Worm (Caenorhabditis elegans) whole organism, L1 larva: ENCODE results near the gene F01G4.4.
A peak's percentile ranks its signal among the peaks of the same experiment; 100 is the strongest.

ENCODE experiments used
- C16A3.4 ChIP-seq: fragments of 150-350 bp; optimal IDR thresholded peaks from 2 replicates; lab custom pipeline; 2014; ENCODE audit warnings: missing biosample characterization, missing genetic modification characterization
- F16B12.6 ChIP-seq: fragments of 150-350 bp; optimal IDR thresholded peaks from 2 replicates; lab custom pipeline; 2014; ENCODE audit warnings: missing biosample characterization, missing genetic modification characterization
- aha-1 ChIP-seq: fragments of 150-350 bp; optimal IDR thresholded peaks from 2 replicates; lab custom pipeline; 2014; ENCODE audit warnings: missing biosample characterization, missing genetic modification characterization
- alr-1 ChIP-seq: fragments of 200-800 bp; sonication (Bioruptor generic); optimal IDR thresholded peaks from 2 replicates; lab custom pipeline; 2018; ENCODE audit warnings: borderline replicate concordance, mild to moderate bottlenecking, missing genetic modification characterization, missing compliant biosample characterization
- aly-2 ChIP-seq: fragments of 150-350 bp; optimal IDR thresholded peaks from 2 replicates; lab custom pipeline; 2014; ENCODE audit warnings: missing biosample characterization, missing genetic modification characterization
- blmp-1 ChIP-seq: fragments of 150-350 bp; optimal IDR thresholded peaks from 2 replicates; lab custom pipeline; 2014; ENCODE audit warnings: missing biosample characterization, missing genetic modification characterization
- ceh-82 ChIP-seq, 3 experiments: fragments of 150-350 bp in 1 of 3; sonication (generic microtip) in 2 of 3; optimal IDR thresholded peaks; 2 replicates each; lab custom pipeline; 2014 to 2017; ENCODE audit warnings: missing biosample characterization in 3 of 3, missing genetic modification characterization in 3 of 3
- ceh-88 ChIP-seq: fragments of 200-800 bp; sonication (Bioruptor generic); IDR thresholded peaks from 2 replicates; pipeline ENCODE4 v1.3.6; 2022; ENCODE audit warnings: missing genetic modification characterization, missing compliant biosample characterization
- dpl-1 ChIP-seq, 3 experiments: fragments of 150-350 bp in 2 of 3; sonication (generic microtip) in 1 of 3; optimal IDR thresholded peaks; 2 replicates each; lab custom pipeline; 2014 to 2017; ENCODE audit warnings: missing biosample characterization in 3 of 3, missing genetic modification characterization in 3 of 3, missing genetic modification reagents in 3 of 3
- elt-2 ChIP-seq: sonication (generic microtip); optimal IDR thresholded peaks from 2 replicates; lab custom pipeline; 2016; ENCODE audit warnings: missing genetic modification characterization, mild to moderate bottlenecking, inconsistent platforms, missing compliant biosample characterization, missing genetic modification reagents
- elt-3 ChIP-seq, 6 experiments: fragments of 150-350 bp in 1 of 6; sonication (generic microtip); optimal IDR thresholded peaks; 2 replicates each; lab custom pipeline; 2017 to 2018; ENCODE audit warnings: missing biosample characterization in 6 of 6, missing genetic modification characterization in 6 of 6, inconsistent platforms in 1 of 6
- fkh-10 ChIP-seq: sonication (generic microtip); optimal IDR thresholded peaks from 2 replicates; lab custom pipeline; 2017; ENCODE audit warnings: missing biosample characterization, missing genetic modification reagents, missing genetic modification characterization
- fkh-4 ChIP-seq: sonication (generic microtip); optimal IDR thresholded peaks from 2 replicates; lab custom pipeline; 2016; ENCODE audit warnings: missing compliant biosample characterization, missing genetic modification characterization, borderline replicate concordance
- grh-1 ChIP-seq: fragments of 200-800 bp; sonication (Bioruptor generic); IDR thresholded peaks from 2 replicates; pipeline ENCODE4 v1.3.6; 2022; ENCODE audit warnings: missing genetic modification reagents, missing genetic modification characterization, missing compliant biosample characterization
- hpl-2 ChIP-seq: fragments of 150-350 bp; optimal IDR thresholded peaks from 2 replicates; lab custom pipeline; 2014; ENCODE audit warnings: missing biosample characterization, missing genetic modification reagents, missing genetic modification characterization
- irx-1 ChIP-seq: sonication (generic microtip); optimal IDR thresholded peaks from 2 replicates; lab custom pipeline; 2016; ENCODE audit warnings: missing genetic modification characterization, missing compliant biosample characterization
- isw-1 ChIP-seq: fragments of 200-800 bp; sonication (Bioruptor generic); IDR thresholded peaks from 2 replicates; pipeline ENCODE4 v1.3.6; 2022; ENCODE audit warnings: missing genetic modification characterization, missing compliant biosample characterization
- lin-13 ChIP-seq: fragments of 150-350 bp; optimal IDR thresholded peaks from 2 replicates; lab custom pipeline; 2014; ENCODE audit warnings: missing biosample characterization, missing genetic modification reagents, missing genetic modification characterization
- lin-14 ChIP-seq: fragments of 200-800 bp; sonication (Bioruptor generic); optimal IDR thresholded peaks from 2 replicates; lab custom pipeline; 2018; ENCODE audit warnings: mild to moderate bottlenecking, missing genetic modification characterization, moderate library complexity, missing compliant biosample characterization
- lin-35 ChIP-seq, 2 experiments: fragments of 150-350 bp; optimal IDR thresholded peaks; 2 replicates each; lab custom pipeline; 2014; ENCODE audit warnings: missing biosample characterization in 2 of 2, missing genetic modification characterization in 2 of 2, missing genetic modification reagents in 2 of 2
- lin-39 ChIP-seq: fragments of 150-350 bp; optimal IDR thresholded peaks from 2 replicates; lab custom pipeline; 2014; ENCODE audit warnings: missing biosample characterization, missing genetic modification reagents, missing genetic modification characterization
- lir-3 ChIP-seq: sonication (generic microtip); optimal IDR thresholded peaks from 2 replicates; lab custom pipeline; 2016; ENCODE audit warnings: mild to moderate bottlenecking, missing genetic modification characterization, moderate library complexity, missing compliant biosample characterization; ENCODE audit not compliant: poor library complexity
- lsy-2 ChIP-seq, 2 experiments: fragments of 150-350 bp; optimal IDR thresholded peaks; 2 replicates each; lab custom pipeline; 2014; ENCODE audit warnings: missing biosample characterization in 2 of 2, missing genetic modification characterization in 2 of 2
- mdl-1 ChIP-seq, 2 experiments: fragments of 150-350 bp; optimal IDR thresholded peaks; 2 replicates each; lab custom pipeline; 2014 to 2017; ENCODE audit warnings: missing biosample characterization in 2 of 2, missing genetic modification characterization in 2 of 2, inconsistent platforms in 1 of 2
- mef-2 ChIP-seq: fragments of 150-350 bp; optimal IDR thresholded peaks from 2 replicates; lab custom pipeline; 2014; ENCODE audit warnings: missing biosample characterization, missing genetic modification characterization
- mep-1 ChIP-seq: fragments of 150-350 bp; optimal IDR thresholded peaks from 2 replicates; lab custom pipeline; 2014; ENCODE audit warnings: missing biosample characterization, missing genetic modification characterization
- nhr-11 ChIP-seq: fragments of 150-350 bp; optimal IDR thresholded peaks from 2 replicates; lab custom pipeline; 2014; ENCODE audit warnings: missing biosample characterization, missing genetic modification characterization
- nhr-19 ChIP-seq: fragments of 200-800 bp; sonication (Bioruptor generic); conservative IDR thresholded peaks from 2 replicates; pipeline ENCODE4 v1.3.6; 2022; ENCODE audit warnings: missing genetic modification characterization, missing compliant biosample characterization
- nhr-20 ChIP-seq: sonication (generic microtip); optimal IDR thresholded peaks from 2 replicates; lab custom pipeline; 2016; ENCODE audit warnings: mild to moderate bottlenecking, missing genetic modification characterization, missing compliant biosample characterization
- nhr-71 ChIP-seq: sonication (generic microtip); optimal IDR thresholded peaks from 2 replicates; lab custom pipeline; 2016; ENCODE audit warnings: mild to moderate bottlenecking, missing genetic modification characterization, moderate library complexity, missing compliant biosample characterization
- nhr-77 ChIP-seq: fragments of 150-350 bp; optimal IDR thresholded peaks from 2 replicates; lab custom pipeline; 2014; ENCODE audit warnings: missing biosample characterization, missing genetic modification characterization
- nhr-85 ChIP-seq: sonication (generic microtip); peaks from one replicate; lab custom pipeline; 2016; ENCODE audit warnings: missing genetic modification characterization, inconsistent platforms, missing compliant biosample characterization
- nhr-90 ChIP-seq: sonication (generic microtip); optimal IDR thresholded peaks from 2 replicates; lab custom pipeline; 2016; ENCODE audit warnings: mild to moderate bottlenecking, missing genetic modification characterization, missing compliant biosample characterization; ENCODE audit not compliant: poor library complexity
- pag-3 ChIP-seq: sonication (generic microtip); optimal IDR thresholded peaks from 2 replicates; lab custom pipeline; 2017; ENCODE audit warnings: missing genetic modification characterization, mild to moderate bottlenecking, missing compliant biosample characterization, antibody characterized with exemption, borderline replicate concordance; ENCODE audit not compliant: insufficient read depth
- pax-3 ChIP-seq: fragments of 200-800 bp; sonication (Bioruptor generic); optimal IDR thresholded peaks from 2 replicates; lab custom pipeline; 2018; ENCODE audit warnings: mild to moderate bottlenecking, missing genetic modification characterization, moderate library complexity, missing compliant biosample characterization
- rnt-1 ChIP-seq: sonication (generic microtip); optimal IDR thresholded peaks from 2 replicates; lab custom pipeline; 2016; ENCODE audit warnings: mild to moderate bottlenecking, missing genetic modification characterization, moderate library complexity, missing compliant biosample characterization
- skn-1 ChIP-seq: fragments of 150-350 bp; optimal IDR thresholded peaks from 2 replicates; lab custom pipeline; 2014; ENCODE audit warnings: missing biosample characterization, missing genetic modification characterization
- snpc-4 ChIP-seq: fragments of 150-350 bp; optimal IDR thresholded peaks from 2 replicates; lab custom pipeline; 2014; ENCODE audit warnings: missing biosample characterization, missing genetic modification characterization
- snu-23 ChIP-seq: sonication (generic microtip); optimal IDR thresholded peaks from 2 replicates; lab custom pipeline; 2016; ENCODE audit warnings: missing genetic modification characterization, missing compliant biosample characterization
- sox-4 ChIP-seq: sonication (generic microtip); optimal IDR thresholded peaks from 2 replicates; lab custom pipeline; 2016; ENCODE audit warnings: missing genetic modification characterization, missing compliant biosample characterization
- swsn-7 ChIP-seq: sonication (generic microtip); optimal IDR thresholded peaks from 2 replicates; lab custom pipeline; 2016; ENCODE audit warnings: missing genetic modification characterization, missing compliant biosample characterization
- tbx-2 ChIP-seq: sonication (generic microtip); optimal IDR thresholded peaks from 2 replicates; lab custom pipeline; 2016; ENCODE audit warnings: missing genetic modification characterization, missing compliant biosample characterization
- tlp-1 ChIP-seq: fragments of 150-350 bp; optimal IDR thresholded peaks from 2 replicates; lab custom pipeline; 2014; ENCODE audit warnings: missing biosample characterization, missing genetic modification characterization
- unc-130 ChIP-seq: fragments of 150-350 bp; optimal IDR thresholded peaks from 2 replicates; lab custom pipeline; 2017; ENCODE audit warnings: missing biosample characterization, missing genetic modification characterization, inconsistent platforms
- unc-86 ChIP-seq: sonication (generic microtip); optimal IDR thresholded peaks from 2 replicates; lab custom pipeline; 2016; ENCODE audit warnings: missing genetic modification characterization, missing compliant biosample characterization
- vab-15 ChIP-seq: sonication (generic microtip); optimal IDR thresholded peaks from 2 replicates; lab custom pipeline; 2017; ENCODE audit warnings: missing genotype, mild to moderate bottlenecking, missing genetic modification characterization, missing compliant biosample characterization
- zag-1 ChIP-seq: fragments of 150-350 bp; optimal IDR thresholded peaks from 2 replicates; lab custom pipeline; 2014; ENCODE audit warnings: missing biosample characterization, missing genetic modification characterization
- zip-4 ChIP-seq: fragments of 200-800 bp; sonication (Bioruptor generic); optimal IDR thresholded peaks from 2 replicates; lab custom pipeline; 2018; ENCODE audit warnings: mild to moderate bottlenecking, missing genetic modification characterization, moderate library complexity, missing compliant biosample characterization
- ztf-11 ChIP-seq, 2 experiments: sonication (generic microtip); optimal IDR thresholded peaks; 2 replicates each; lab custom pipeline; 2016 to 2017; ENCODE audit warnings: missing genetic modification characterization in 2 of 2, missing biosample characterization in 1 of 2, missing compliant biosample characterization in 1 of 2

Gene F01G4.4

DNA sequence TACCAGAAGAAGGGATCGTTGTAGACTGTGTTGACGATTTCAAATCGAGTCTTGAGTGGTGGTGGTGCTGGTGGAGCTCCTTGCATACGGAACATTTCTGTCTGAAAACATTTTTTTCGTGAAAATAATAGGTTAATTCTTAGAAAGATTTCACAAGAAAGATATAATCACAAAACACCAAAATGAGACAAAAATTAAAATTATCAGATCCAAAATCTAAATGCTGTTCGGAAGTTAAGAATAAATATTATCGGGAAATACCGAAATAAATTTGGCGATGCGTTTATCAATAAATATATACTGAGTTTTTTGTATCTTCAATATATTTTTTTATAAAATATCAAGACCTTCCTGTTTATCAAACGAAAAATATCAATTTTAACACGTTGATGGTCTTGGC is 35.4 kb downstream of the F01G4.4 start, which contains the start of gene C08F8.9:
Gene C08F8.9 (minus strand): TSS at position 101 of the 400 bp plus-strand sequence.
- no peak for TF ChIP-seq tlp-1 (tag; lab: Kevin White, UChicago)
- no peak for TF ChIP-seq unc-130 (tag; lab: Kevin White, UChicago)
- no peak for TF ChIP-seq ztf-11 (tag; optimal IDR thresholded peaks at IDR 0.05; lab: Kevin White, UChicago)
- no peak for TF ChIP-seq pag-3 (tag; lab: Kevin White, UChicago)
- no peak for TF ChIP-seq aly-2 (tag; lab: Kevin White, UChicago)
- no peak for TF ChIP-seq vab-15 (tag; lab: Kevin White, UChicago)
- no peak for TF ChIP-seq mep-1 (tag; lab: Kevin White, UChicago)
- TF ChIP-seq alr-1 (tag; lab: Kevin White, UChicago) = no peak
- TF ChIP-seq snpc-4 (tag; lab: Kevin White, UChicago) = no peak
- TF ChIP-seq, all 84 proteins: peak for 0

DNA sequence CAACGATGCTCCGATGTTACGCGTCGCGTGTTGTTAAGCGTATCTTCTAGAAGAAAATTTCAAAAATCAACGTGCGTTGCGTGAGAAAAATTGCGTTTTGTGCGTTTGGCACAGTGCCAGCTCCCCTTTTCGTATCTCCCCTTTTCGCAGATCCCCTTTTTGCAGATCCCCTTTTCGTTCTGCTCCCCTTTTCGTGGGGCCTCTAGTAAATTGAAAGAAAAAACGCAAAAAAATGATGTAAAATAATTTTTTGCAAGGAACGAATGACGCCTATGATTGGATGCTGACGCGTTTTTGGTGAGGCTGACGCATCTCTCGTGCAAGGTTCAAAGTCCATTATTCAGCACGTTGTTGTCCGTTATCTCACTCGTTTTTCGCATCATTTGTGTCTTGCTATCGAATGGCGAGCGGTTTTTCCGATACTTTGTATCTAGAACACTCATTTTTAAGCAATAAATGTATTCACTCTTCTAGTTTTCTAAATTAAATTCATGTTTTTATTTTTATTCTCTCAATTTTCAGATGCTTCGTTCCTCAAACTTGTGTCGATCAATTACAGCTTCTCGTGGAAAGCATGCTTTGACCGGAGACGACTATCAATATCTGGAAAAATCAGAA is 36.1 kb downstream of the F01G4.4 start, which contains the start of gene cpt-2:
Gene cpt-2 (plus strand): TSS at position 523 of the 618 bp plus-strand sequence.
- TF ChIP-seq lin-13 (peak; percentile 84), mef-2 (tag; lab: Kevin White, UChicago) (peak; percentile 20), C16A3.4 (tag; lab: Kevin White, UChicago) (peak; percentile 74), lir-3 (peak; percentile 81), nhr-90 (peak; percentile 93), nhr-11 (tag; lab: Kevin White, UChicago) (peak; percentile 83), rnt-1 (tag; lab: Kevin White, UChicago) (peak; percentile 93), zag-1 (tag; lab: Kevin White, UChicago) (peak; percentile 80), hpl-2 (GFP tag; lab: Kevin White, UChicago) (peak; percentile 66), F16B12.6 (tag; lab: Kevin White, UChicago) (peak; percentile 53), nhr-71 (peak; percentile 94), zip-4 (peak; percentile 49), elt-2 (tag; lab: Kevin White, UChicago) (peak; percentile 88), swsn-7 (tag; lab: Kevin White, UChicago) (peak; percentile 91), tbx-2 (peak; percentile 91), irx-1 (tag; lab: Kevin White, UChicago) (peak; percentile 87), snu-23 (GFP tag; lab: Kevin White, UChicago) (peak; percentile 93), pax-3 (peak; percentile 72), mdl-1 (tag; optimal IDR thresholded peaks at IDR 0.05; lab: Kevin White, UChicago) (peak in 1 of 2 experiments; percentile 86), aha-1 (tag; lab: Kevin White, UChicago) (peak; percentile 16), unc-86 (tag; lab: Kevin White, UChicago) (peak; percentile 85), grh-1 (GFP tag; lab: Robert Waterston, UW) (peak; percentile 89), nhr-85 (peak; percentile 88), skn-1 (tag; lab: Kevin White, UChicago) (peak; percentile 76), lin-39 (tag; lab: Kevin White, UChicago) (peak; percentile 86), lin-14 (GFP tag; lab: Kevin White, UChicago) (peak; percentile 85), dpl-1 (GFP tag; optimal IDR thresholded peaks at IDR 0.05; lab: Kevin White, UChicago) (peak; percentile 67 to 82 (median 81)), blmp-1 (peak; percentile 56), ztf-11 (tag; optimal IDR thresholded peaks at IDR 0.05; lab: Kevin White, UChicago) (peak in 1 of 2 experiments; percentile 69), ceh-88 (GFP tag; lab: Robert Waterston, UW) (peak; percentile 78), lsy-2 (tag; optimal IDR thresholded peaks at IDR 0.05; lab: Kevin White, UChicago) (peak; percentile 90 to 93), ceh-82 (tag; optimal IDR thresholded peaks at IDR 0.05; lab: Kevin White, UChicago) (peak; percentile 77 to 93 (median 89)), elt-3 (tag; optimal IDR thresholded peaks at IDR 0.05; lab: Kevin White, UChicago) (peak in 3 of 6 experiments; percentile 7 to 82 (median 79)), sox-4 (peak; percentile 75), unc-130 (tag; lab: Kevin White, UChicago) (peak; percentile 94), lin-35 (GFP tag; optimal IDR thresholded peaks at IDR 0.05; lab: Kevin White, UChicago) (peak; percentile 83 to 90), nhr-77 (tag; lab: Kevin White, UChicago) (peak; percentile 66), isw-1 (GFP tag; lab: Robert Waterston, UW) (peak; percentile 92), fkh-4 (tag; lab: Kevin White, UChicago) (peak; percentile 49), nhr-20 (peak; percentile 92), nhr-19 (GFP tag; lab: Robert Waterston, UW) (peak; percentile 95), fkh-10 (GFP tag; lab: Kevin White, UChicago) (peak; percentile 75)
